Fruit fly (Drosophila melanogaster) S2 (cell line): ENCODE results near the gene Cypl.
A peak's percentile ranks its signal among the peaks of the same experiment; 100 is the strongest.

ENCODE experiments used
- CG8478 ChIP-seq: fragments of >200 bp; optimal IDR thresholded peaks from 2 replicates; lab custom pipeline; 2018
- CTCF ChIP-seq, 2 experiments: fragments of >200 bp; optimal IDR thresholded peaks; 2 replicates each; lab custom pipeline; 2018

DNA sequence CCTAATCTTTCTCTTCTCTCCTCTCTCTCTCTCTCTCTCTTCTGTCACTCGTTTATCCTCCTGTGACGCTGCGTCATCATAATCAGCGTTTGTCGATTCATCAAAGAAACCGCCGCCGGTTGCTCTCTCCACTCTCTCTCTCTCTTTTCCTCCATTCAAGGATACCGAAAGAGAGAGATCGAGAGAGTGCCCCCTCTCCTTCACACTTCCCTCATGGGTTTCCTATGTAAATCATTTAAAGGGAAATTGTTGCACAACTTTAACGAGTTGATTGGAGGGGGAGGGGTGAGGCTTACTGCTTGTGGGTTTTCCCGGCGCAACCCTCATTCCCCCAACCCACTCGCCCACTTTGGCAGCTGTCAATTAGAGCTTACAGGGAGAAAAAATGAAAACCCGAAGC is 1.5 kb upstream of the Cypl start:
- TF ChIP-seq CG8478 (lab: Kevin White, UChicago) = peak; percentile 28
- no peak for TF ChIP-seq CTCF (optimal IDR thresholded peaks at IDR 0.05; lab: Kevin White, UChicago)
